Fruit fly (Drosophila melanogaster) whole organism, embryonic: ENCODE results near the gene RpL6.

ENCODE experiments used
- Ada2b ChIP-seq: fragments of 200-800 bp; sonication (Bioruptor generic); IDR thresholded peaks from 2 replicates; pipeline ENCODE4 v1.3.6; 2022; ENCODE audit warnings: missing biosample characterization, missing genetic modification characterization
- Antp ChIP-seq: fragments of 200-800 bp; sonication (Bioruptor generic); optimal IDR thresholded peaks from 3 replicates; lab custom pipeline; 2016; ENCODE audit warnings: missing biosample characterization, missing genetic modification characterization
- Atf-2 ChIP-seq: fragments of 200-800 bp; sonication (Bioruptor generic); optimal IDR thresholded peaks from 2 replicates; lab custom pipeline; 2016; ENCODE audit warnings: missing biosample characterization, missing genetic modification characterization
- CG10209 ChIP-seq: fragments of 200-800 bp; sonication (Bioruptor generic); optimal IDR thresholded peaks from 3 replicates; lab custom pipeline; 2017; ENCODE audit warnings: missing biosample characterization, mild to moderate bottlenecking, missing genetic modification characterization, missing genetic modification reagents
- CG10267 ChIP-seq: fragments of 200-800 bp; sonication (Bioruptor generic); optimal IDR thresholded peaks from 2 replicates; lab custom pipeline; 2018; ENCODE audit warnings: missing biosample characterization, mild to moderate bottlenecking, missing genetic modification characterization, moderate library complexity
- CG10366 ChIP-seq: fragments of 200-800 bp; sonication (Bioruptor generic); IDR thresholded peaks from 2 replicates; pipeline ENCODE4 v1.3.6; 2022; ENCODE audit warnings: missing biosample characterization, missing genetic modification characterization
- CG11504 ChIP-seq: fragments of 200-800 bp; sonication (Bioruptor generic); optimal IDR thresholded peaks from 3 replicates; lab custom pipeline; 2019; ENCODE audit warnings: missing biosample characterization, mild to moderate bottlenecking, missing genetic modification characterization, moderate library complexity
- CG12236 ChIP-seq: fragments of 200-800 bp; sonication (Bioruptor generic); optimal IDR thresholded peaks from 2 replicates; lab custom pipeline; 2016; ENCODE audit warnings: missing biosample characterization, missing genetic modification characterization
- CG15479 ChIP-seq: fragments of 200-800 bp; sonication (Bioruptor generic); optimal IDR thresholded peaks from 3 replicates; lab custom pipeline; 2019; ENCODE audit warnings: missing biosample characterization, mild to moderate bottlenecking, missing genetic modification characterization, moderate library complexity
- CG1603 ChIP-seq: fragments of 200-800 bp; sonication (Bioruptor generic); optimal IDR thresholded peaks from 2 replicates; lab custom pipeline; 2019; ENCODE audit warnings: missing biosample characterization, mild to moderate bottlenecking, missing genetic modification characterization, moderate library complexity
- CG16815 ChIP-seq: fragments of 200-800 bp; sonication (Bioruptor generic); optimal IDR thresholded peaks from 3 replicates; lab custom pipeline; 2017; ENCODE audit warnings: missing biosample characterization, mild to moderate bottlenecking, missing genetic modification characterization
- CG17359 ChIP-seq: fragments of 200-800 bp; sonication (Bioruptor generic); optimal IDR thresholded peaks from 3 replicates; lab custom pipeline; 2018; ENCODE audit warnings: missing biosample characterization, mild to moderate bottlenecking, missing genetic modification characterization, moderate library complexity
- CG17361 ChIP-seq: fragments of 200-800 bp; sonication (Bioruptor generic); IDR thresholded peaks from 3 replicates; pipeline ENCODE4 v1.3.6; 2022; ENCODE audit warnings: missing biosample characterization, missing genetic modification characterization
- CG18599 ChIP-seq: fragments of 200-800 bp; sonication (Bioruptor generic); optimal IDR thresholded peaks from 3 replicates; lab custom pipeline; 2017; ENCODE audit warnings: missing biosample characterization, missing genetic modification characterization, mild to moderate bottlenecking, moderate library complexity, missing genetic modification reagents
- CG7556 ChIP-seq: fragments of 200-800 bp; sonication (Bioruptor generic); optimal IDR thresholded peaks from 2 replicates; lab custom pipeline; 2017; ENCODE audit warnings: missing biosample characterization, mild to moderate bottlenecking, missing genetic modification characterization
- CG8944 ChIP-seq: fragments of 200-800 bp; sonication (Bioruptor generic); optimal IDR thresholded peaks from 3 replicates; lab custom pipeline; 2016; ENCODE audit warnings: missing biosample characterization, missing genetic modification characterization
- Dip3 ChIP-seq: fragments of 200-800 bp; sonication (Bioruptor generic); optimal IDR thresholded peaks from 3 replicates; lab custom pipeline; 2016; ENCODE audit warnings: missing biosample characterization, missing genetic modification characterization
- Dref ChIP-seq: fragments of 200-800 bp; sonication (Bioruptor generic); IDR thresholded peaks from 2 replicates; pipeline ENCODE4 v1.3.6; 2022; ENCODE audit warnings: missing biosample characterization, missing genetic modification characterization
- Elba2 ChIP-seq: fragments of 200-800 bp; sonication (Bioruptor generic); optimal IDR thresholded peaks from 3 replicates; lab custom pipeline; 2016; ENCODE audit warnings: missing biosample characterization, missing genetic modification characterization
- Gug ChIP-seq: fragments of 200-800 bp; sonication (Bioruptor generic); IDR thresholded peaks from 4 replicates; pipeline ENCODE4 v1.3.6; 2022; ENCODE audit warnings: missing biosample characterization, missing genetic modification characterization
- Hr51 ChIP-seq, 2 experiments: fragments of 200-800 bp; sonication (Bioruptor generic); optimal IDR thresholded peaks; 2 replicates in 1 of 2; 3 replicates in 1 of 2; lab custom pipeline; 2016 to 2018; ENCODE audit warnings: missing biosample characterization in 2 of 2, missing genetic modification characterization in 2 of 2, mild to moderate bottlenecking in 1 of 2, moderate library complexity in 1 of 2
- Hsf ChIP-seq: fragments of 200-800 bp; sonication (Bioruptor generic); optimal IDR thresholded peaks from 3 replicates; lab custom pipeline; 2016; ENCODE audit warnings: missing biosample characterization, missing genetic modification characterization
- Jarid2 ChIP-seq: fragments of 200-800 bp; sonication (Bioruptor generic); optimal IDR thresholded peaks from 3 replicates; lab custom pipeline; 2017; ENCODE audit warnings: mild to moderate bottlenecking, missing biosample characterization, missing genetic modification reagents, missing genetic modification characterization
- Mes4 ChIP-seq: fragments of 200-800 bp; sonication (Bioruptor generic); optimal IDR thresholded peaks from 2 replicates; lab custom pipeline; 2016; ENCODE audit warnings: missing biosample characterization, missing genetic modification characterization
- NK7.1 ChIP-seq: fragments of 200-800 bp; sonication (Bioruptor generic); optimal IDR thresholded peaks from 3 replicates; lab custom pipeline; 2016; ENCODE audit warnings: missing biosample characterization, missing genetic modification characterization
- Opbp ChIP-seq: fragments of 200-800 bp; sonication (Bioruptor generic); IDR thresholded peaks from 3 replicates; pipeline ENCODE4 v1.3.6; 2022; ENCODE audit warnings: missing biosample characterization, missing genetic modification characterization; ENCODE audit not compliant: partially characterized antibody
- Optix ChIP-seq: fragments of 200-800 bp; sonication (Bioruptor generic); IDR thresholded peaks from 3 replicates; pipeline ENCODE4 v1.3.6; 2022; ENCODE audit warnings: missing biosample characterization, missing genetic modification characterization
- PHDP ChIP-seq: fragments of 200-800 bp; sonication (Bioruptor generic); optimal IDR thresholded peaks from 3 replicates; lab custom pipeline; 2018; ENCODE audit warnings: missing biosample characterization, mild to moderate bottlenecking, missing genetic modification characterization, moderate library complexity
- Sox102F ChIP-seq: fragments of 200-800 bp; sonication (Bioruptor generic); optimal IDR thresholded peaks from 2 replicates; lab custom pipeline; 2018; ENCODE audit warnings: missing biosample characterization, mild to moderate bottlenecking, missing genetic modification characterization, moderate library complexity
- Ssrp ChIP-seq: fragments of 200-800 bp; sonication (Bioruptor generic); optimal IDR thresholded peaks from 2 replicates; lab custom pipeline; 2018; ENCODE audit warnings: missing biosample characterization, mild to moderate bottlenecking, missing genetic modification characterization, moderate library complexity
- ci ChIP-seq: fragments of 200-800 bp; sonication (Bioruptor generic); IDR thresholded peaks from 3 replicates; pipeline ENCODE4 v1.3.6; 2022; ENCODE audit warnings: missing biosample characterization, missing genetic modification characterization
- cwo ChIP-seq: fragments of 200-800 bp; sonication (Bioruptor generic); optimal IDR thresholded peaks from 3 replicates; lab custom pipeline; 2017; ENCODE audit warnings: missing biosample characterization, missing genetic modification characterization, mild to moderate bottlenecking, moderate library complexity, missing genetic modification reagents
- dati ChIP-seq: fragments of 200-800 bp; sonication (Bioruptor generic); IDR thresholded peaks from 2 replicates; pipeline ENCODE4 v1.3.6; 2022; ENCODE audit warnings: missing biosample characterization, missing genetic modification characterization
- dmrt99B ChIP-seq: fragments of 200-800 bp; sonication (Bioruptor generic); optimal IDR thresholded peaks from 2 replicates; lab custom pipeline; 2018; ENCODE audit warnings: missing biosample characterization, mild to moderate bottlenecking, missing genetic modification characterization, moderate library complexity
- dysf ChIP-seq: fragments of 200-800 bp; sonication (Bioruptor generic); IDR thresholded peaks from 3 replicates; pipeline ENCODE4 v1.3.6; 2022; ENCODE audit warnings: missing biosample characterization, missing genetic modification characterization
- fd96Cb ChIP-seq: fragments of 200-800 bp; sonication (Bioruptor generic); optimal IDR thresholded peaks from 2 replicates; lab custom pipeline; 2018; ENCODE audit warnings: missing biosample characterization, mild to moderate bottlenecking, missing genetic modification characterization, moderate library complexity
- gem ChIP-seq: fragments of 200-800 bp; sonication (Bioruptor generic); optimal IDR thresholded peaks from 2 replicates; lab custom pipeline; 2019; ENCODE audit warnings: missing biosample characterization, mild to moderate bottlenecking, missing genetic modification characterization, moderate library complexity
- grau ChIP-seq: fragments of 200-800 bp; optimal IDR thresholded peaks from 3 replicates; lab custom pipeline; 2019; ENCODE audit warnings: missing biosample characterization, mild to moderate bottlenecking, missing genetic modification characterization, moderate library complexity
- jumu ChIP-seq: fragments of 200-800 bp; sonication (Bioruptor generic); optimal IDR thresholded peaks from 3 replicates; lab custom pipeline; 2016; ENCODE audit warnings: missing biosample characterization, missing genetic modification characterization
- kah ChIP-seq: fragments of 200-800 bp; sonication (Bioruptor generic); optimal IDR thresholded peaks from 2 replicates; lab custom pipeline; 2018; ENCODE audit warnings: missing biosample characterization, mild to moderate bottlenecking, missing genetic modification characterization
- ken ChIP-seq: fragments of 200-800 bp; sonication (Bioruptor generic); IDR thresholded peaks from 3 replicates; pipeline ENCODE4 v1.3.6; 2022; ENCODE audit warnings: missing biosample characterization, missing genetic modification characterization
- lmd ChIP-seq: fragments of 200-800 bp; sonication (Bioruptor generic); IDR thresholded peaks from 2 replicates; pipeline ENCODE4 v1.3.6; 2022; ENCODE audit warnings: missing biosample characterization, missing genetic modification characterization
- nmo ChIP-seq: fragments of 200-800 bp; sonication (Bioruptor generic); optimal IDR thresholded peaks from 2 replicates; lab custom pipeline; 2018; ENCODE audit warnings: missing biosample characterization, mild to moderate bottlenecking, missing genetic modification characterization, moderate library complexity
- phol ChIP-seq: fragments of 200-800 bp; sonication (Bioruptor generic); optimal IDR thresholded peaks from 3 replicates; lab custom pipeline; 2018; ENCODE audit warnings: missing biosample characterization, mild to moderate bottlenecking, missing genetic modification characterization, moderate library complexity
- prd ChIP-seq, 3 experiments: fragments of >200 bp in 2 of 3; fragments of 200-800 bp in 1 of 3; sonication (Bioruptor generic) in 1 of 3; optimal IDR thresholded peaks in 2 of 3; IDR thresholded peaks in 1 of 3; 2 replicates in 2 of 3; 3 replicates in 1 of 3; pipeline versions ENCODE4 v1.3.6 to Lab custom; 2017 to 2022; ENCODE audit warnings: missing biosample characterization in 1 of 3, missing genetic modification characterization in 1 of 3
- rib ChIP-seq: fragments of 200-800 bp; sonication (Bioruptor generic); IDR thresholded peaks from 2 replicates; pipeline ENCODE4 v1.3.6; 2022; ENCODE audit warnings: missing biosample characterization, missing genetic modification characterization
- sens ChIP-seq: fragments of 200-800 bp; sonication (Bioruptor generic); peaks from one replicate; lab custom pipeline; 2016; ENCODE audit warnings: missing biosample characterization, missing genetic modification characterization
- seq ChIP-seq: fragments of 200-800 bp; sonication (Bioruptor generic); IDR thresholded peaks from 2 replicates; pipeline ENCODE4 v1.3.6; 2022; ENCODE audit warnings: missing biosample characterization, missing genetic modification characterization
- ssp ChIP-seq: fragments of 200-800 bp; sonication (Bioruptor generic); IDR thresholded peaks from 2 replicates; pipeline ENCODE4 v1.3.6; 2022; ENCODE audit warnings: missing biosample characterization, missing genetic modification characterization
- tin ChIP-seq: fragments of 200-800 bp; sonication (Bioruptor generic); optimal IDR thresholded peaks from 3 replicates; lab custom pipeline; 2016; ENCODE audit warnings: missing biosample characterization, missing genetic modification characterization
- unpg ChIP-seq: fragments of 200-800 bp; sonication (Bioruptor generic); optimal IDR thresholded peaks from 3 replicates; lab custom pipeline; 2018; ENCODE audit warnings: missing biosample characterization, mild to moderate bottlenecking, missing genetic modification characterization, moderate library complexity

The RpL6 gene

DNA sequence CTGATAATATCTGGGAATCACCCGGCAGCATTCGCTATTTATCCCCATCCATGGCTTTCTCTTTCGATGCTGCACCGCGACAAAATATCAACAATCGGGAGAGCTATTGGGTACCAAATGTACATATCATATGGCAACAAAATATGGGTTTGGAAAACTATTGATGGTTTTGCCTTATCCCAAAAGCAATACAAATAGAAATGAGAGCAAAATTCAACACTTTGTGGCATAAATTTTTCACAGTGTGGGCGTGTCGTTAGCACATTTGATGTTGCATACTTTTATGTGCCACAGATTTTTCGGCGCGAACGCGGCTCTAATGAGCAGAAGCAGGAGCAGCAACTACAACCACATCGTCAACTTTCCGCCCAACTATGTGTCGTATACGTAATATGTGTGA lies 36.3 kb upstream of the RpL6 start (continued):
- TF ChIP-seq gem (tag; lab: Kevin White, UChicago) (peak; percentile 55), phol (tag; lab: Kevin White, UChicago) (peak; percentile 29), CG10366 (GFP tag; lab: Robert Waterston, UW) (peak; percentile 14; the same call in 1 of the 2 replicates), CG11504 (tag; lab: Kevin White, UChicago) (peak; percentile 37), Ada2b (GFP tag; lab: Robert Waterston, UW) (0 out of 2 replicates have a peak, but pooled peaks have one; percentile 15), CG10209 (GFP tag; lab: Kevin White, UChicago) (no peak), unpg (peak; percentile 27), sens (peak; percentile 63), dmrt99B (peak; percentile 23), Optix (GFP tag; lab: Robert Waterston, UW) (0 out of 3 replicates have a peak, but pooled peaks have one; percentile 6), dysf (0 out of 3 replicates have a peak, but pooled peaks have one; percentile 40), CG18599 (GFP tag; lab: Kevin White, UChicago) (peak; percentile 44), Hsf (peak; percentile 22), Ssrp (tag; lab: Kevin White, UChicago) (peak; percentile 8), nmo (peak; percentile 2), CG16815 (GFP tag; lab: Kevin White, UChicago) (no peak), prd (optimal IDR thresholded peaks at IDR 0.05; lab: Kevin White, UChicago) (no peak), prd (GFP tag; IDR thresholded peaks at IDR 0.05; lab: Robert Waterston, UW) (peak; percentile 28; the same call in 1 of the 3 replicates), CG17361 (GFP tag; lab: Robert Waterston, UW) (no peak), Jarid2 (GFP tag; lab: Kevin White, UChicago) (no peak), tin (GFP tag; lab: Kevin White, UChicago) (peak; percentile 5), CG7556 (GFP tag; lab: Kevin White, UChicago) (peak; percentile 9), Opbp (no peak), ci (GFP tag; lab: Robert Waterston, UW) (no peak), grau (peak; percentile 13), CG15479 (GFP tag; lab: Kevin White, UChicago) (no peak), seq (0 out of 2 replicates have a peak, but pooled peaks have one; percentile 9), Sox102F (GFP tag; lab: Kevin White, UChicago) (peak; percentile 50), ken (GFP tag; lab: Robert Waterston, UW) (0 out of 3 replicates have a peak, but pooled peaks have one; percentile 20), Antp (GFP tag; lab: Kevin White, UChicago) (peak; percentile 7), cwo (GFP tag; lab: Kevin White, UChicago) (peak; percentile 4), CG17359 (tag; lab: Kevin White, UChicago) (peak; percentile 8), PHDP (tag; lab: Kevin White, UChicago) (peak; percentile 24), fd96Cb (tag; lab: Kevin White, UChicago) (peak; percentile 14)

DNA sequence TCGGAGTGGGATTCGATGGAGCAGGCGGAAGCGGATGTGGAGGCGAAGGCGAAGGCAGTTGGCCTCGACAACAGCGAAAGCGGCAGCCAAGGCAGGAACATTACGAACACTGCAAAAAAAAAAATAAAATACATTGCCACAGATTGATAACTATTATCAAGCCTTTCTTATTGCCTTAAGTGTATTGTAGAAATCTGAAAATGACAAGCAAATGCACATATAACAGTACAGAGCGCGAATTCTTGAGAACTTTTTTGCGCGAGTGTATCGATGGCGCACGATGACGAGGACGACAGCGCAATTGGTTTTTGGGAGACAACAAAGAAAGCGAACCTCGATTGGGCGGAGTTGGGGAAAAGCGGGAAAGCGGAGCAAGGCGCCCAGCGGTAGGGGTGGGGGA lies 34.4 kb upstream of the RpL6 start:
- TF ChIP-seq Gug (GFP tag; lab: Robert Waterston, UW) (peak; percentile 29; the same call in 1 of the 4 replicates), Hr51 (GFP tag; optimal IDR thresholded peaks at IDR 0.05; lab: Kevin White, UChicago) (peak in 1 of 2 experiments; percentile 24), CG1603 (tag; lab: Kevin White, UChicago) (no peak), Dip3 (GFP tag; lab: Kevin White, UChicago) (peak; percentile 11), Atf-2 (no peak), CG8944 (no peak), dati (GFP tag; lab: Robert Waterston, UW) (no peak), ssp (GFP tag; lab: Robert Waterston, UW) (no peak), kah (GFP tag; lab: Kevin White, UChicago) (no peak), Mes4 (no peak), rib (GFP tag; lab: Robert Waterston, UW) (no peak), Dref (GFP tag; lab: Robert Waterston, UW) (no peak), CG10267 (no peak), lmd (peak; percentile 50), NK7.1 (no peak), CG12236 (GFP tag; lab: Kevin White, UChicago) (no peak), Antp (GFP tag; lab: Kevin White, UChicago) (peak; percentile 9), jumu (GFP tag; lab: Kevin White, UChicago) (no peak), Elba2 (no peak)
